Worm (Caenorhabditis elegans): ENCODE measurements around the gene cpna-2.

cpna-2 gene

ce11 chrII:7776715-7777114, 52.0 kb downstream of the cpna-2 start (continued):
- TF ChIP-seq lin-15B (tag; optimal IDR thresholded peaks at IDR 0.05) (no peak), nhr-6 (tag; optimal IDR thresholded peaks at IDR 0.05) (no peak), ceh-44 (GFP tag; IDR thresholded peaks at IDR 0.05) (no peak), cey-2 (tag; optimal IDR thresholded peaks at IDR 0.05; ENCODE audit: borderline replicate concordance, insufficient read depth) (no peak), ZK337.2 (GFP tag; IDR thresholded peaks at IDR 0.05) (no peak), mdt-29 (GFP tag; IDR thresholded peaks at IDR 0.05) (no peak), daf-19 (GFP tag; conservative IDR thresholded peaks at IDR 0.05) (no peak), egl-43 (GFP tag; IDR thresholded peaks at IDR 0.05) (no peak), pqm-1 (tag; optimal IDR thresholded peaks at IDR 0.05) (peak; percentile 71), unc-130 (GFP tag; optimal IDR thresholded peaks at IDR 0.05) (no peak), php-3 (GFP tag; IDR thresholded peaks at IDR 0.05) (no peak; the same call in 1 of the 2 replicates), unc-62 (GFP tag; optimal IDR thresholded peaks at IDR 0.05 in 1 of 2) (peak in 1 of 2 experiments; percentile 56), unc-62 (tag; optimal IDR thresholded peaks at IDR 0.05) (no peak), snpc-4 (tag; optimal IDR thresholded peaks at IDR 0.05) (no peak), nhr-10 (tag; optimal IDR thresholded peaks at IDR 0.05) (no peak), hlh-11 (tag; optimal IDR thresholded peaks at IDR 0.05) (peak; percentile 35), nhr-102 (tag; optimal IDR thresholded peaks at IDR 0.05) (no peak)

- TF ChIP-seq snpc-4 (tag; optimal IDR thresholded peaks at IDR 0.05) (no peak), arid-1 (GFP tag; conservative IDR thresholded peaks at IDR 0.05) (no peak), nhr-10 (tag; optimal IDR thresholded peaks at IDR 0.05) (no peak), zfp-3 (GFP tag; conservative IDR thresholded peaks at IDR 0.05) (no peak), Y105C5A.15 (GFP tag; IDR thresholded peaks at IDR 0.05) (no peak), dpl-1 (GFP tag; optimal IDR thresholded peaks at IDR 0.05) (peak; percentile 2), R02D3.7 (tag; optimal IDR thresholded peaks at IDR 0.05) (no peak), nhr-28 (tag; optimal IDR thresholded peaks at IDR 0.05) (peak; percentile 62), Y48G9A.11 (GFP tag; IDR thresholded peaks at IDR 0.05) (no peak), mep-1 (tag; optimal IDR thresholded peaks at IDR 0.05) (peak; percentile 39), madf-9 (GFP tag; conservative IDR thresholded peaks at IDR 0.05) (no peak), daf-12 (tag; optimal IDR thresholded peaks at IDR 0.05) (no peak), ZK546.5 (tag; optimal IDR thresholded peaks at IDR 0.05) (no peak), nhr-42 (GFP tag; IDR thresholded peaks at IDR 0.05) (no peak), zip-11 (GFP tag; IDR thresholded peaks at IDR 0.05) (no peak), zfp-2 (tag; optimal IDR thresholded peaks at IDR 0.05) (no peak), ceh-20 (GFP tag; IDR thresholded peaks at IDR 0.05) (no peak), F26F4.8 (GFP tag; conservative IDR thresholded peaks at IDR 0.05) (no peak), zag-1 (tag; optimal IDR thresholded peaks at IDR 0.05) (no peak), T26A8.4 (GFP tag; IDR thresholded peaks at IDR 0.05) (peak; percentile 11; the same call in 1 of the 2 replicates), mxl-3 (GFP tag; optimal IDR thresholded peaks at IDR 0.05) (no peak), pha-4 (GFP tag; IDR thresholded peaks at IDR 0.05) (peak; percentile 46; the same call in 1 of the 2 replicates), pha-4 (tag; optimal IDR thresholded peaks at IDR 0.05) (no peak), lin-1 (GFP tag; IDR thresholded peaks at IDR 0.05) (peak; percentile 69; the same call in 1 of the 2 replicates), unc-62 (GFP tag; optimal IDR thresholded peaks at IDR 0.05 in 1 of 2) (no peak), unc-62 (tag; optimal IDR thresholded peaks at IDR 0.05) (no peak), madf-5 (GFP tag; IDR thresholded peaks at IDR 0.05) (no peak), nhr-76 (tag; optimal IDR thresholded peaks at IDR 0.05) (no peak), ceh-44 (GFP tag; IDR thresholded peaks at IDR 0.05) (no peak), lin-38 (GFP tag; IDR thresholded peaks at IDR 0.05) (peak; percentile 24; the same call in 1 of the 2 replicates), lin-39 (tag; optimal IDR thresholded peaks at IDR 0.05) (no peak), ztf-11 (tag; optimal IDR thresholded peaks at IDR 0.05) (no peak), set-16 (GFP tag; IDR thresholded peaks at IDR 0.05) (no peak), hlh-30 (tag; optimal IDR thresholded peaks at IDR 0.05; ENCODE audit: insufficient read depth) (peak; percentile 66), ZK337.2 (GFP tag; IDR thresholded peaks at IDR 0.05) (no peak), sdz-12 (GFP tag; optimal IDR thresholded peaks at IDR 0.05) (no peak), Y5F2A.4 (GFP tag; optimal IDR thresholded peaks at IDR 0.05) (no peak), nhr-11 (tag; optimal IDR thresholded peaks at IDR 0.05) (no peak), aly-2 (tag; optimal IDR thresholded peaks at IDR 0.05) (no peak)
Observed at ce11 chrII:7777320-7777978, 52.7 kb downstream of the cpna-2 start, which contains the start of gene mthf-1. Gene mthf-1, minus strand, starts transcription at chrII:7777823.
